Worm (Caenorhabditis elegans) whole organism, L3 larva: ENCODE measurements around the gene ZK632.4.

ENCODE experiments used
- ceh-16 ChIP-seq: sonication (generic microtip); optimal IDR thresholded peaks from 2 replicates; lab custom pipeline; 2017; ENCODE audit warnings: missing biosample characterization, missing genetic modification characterization
- ceh-28 ChIP-seq: fragments of 150-350 bp; optimal IDR thresholded peaks from 2 replicates; lab custom pipeline; 2014; ENCODE audit warnings: missing biosample characterization, missing genetic modification reagents, missing genetic modification characterization
- ceh-82 ChIP-seq: fragments of 150-350 bp; optimal IDR thresholded peaks from 2 replicates; lab custom pipeline; 2014; ENCODE audit warnings: missing biosample characterization, missing genetic modification characterization
- ceh-9 ChIP-seq: sonication (generic microtip); optimal IDR thresholded peaks from 2 replicates; lab custom pipeline; 2018; ENCODE audit warnings: missing biosample characterization, missing genetic modification characterization
- daf-12 ChIP-seq: fragments of 150-350 bp; optimal IDR thresholded peaks from 2 replicates; lab custom pipeline; 2014; ENCODE audit warnings: missing biosample characterization, missing genetic modification reagents, missing genetic modification characterization
- egl-27 ChIP-seq: sonication (generic microtip); optimal IDR thresholded peaks from 4 replicates; lab custom pipeline; 2017; ENCODE audit warnings: missing biosample characterization, missing genetic modification reagents, missing genetic modification characterization
- egl-5 ChIP-seq: fragments of 150-350 bp; optimal IDR thresholded peaks from 2 replicates; lab custom pipeline; 2017; ENCODE audit warnings: missing biosample characterization, missing genetic modification reagents, missing genetic modification characterization, inconsistent platforms
- elt-1 ChIP-seq: fragments of 150-350 bp; optimal IDR thresholded peaks from 2 replicates; lab custom pipeline; 2014; ENCODE audit warnings: missing biosample characterization, missing genetic modification characterization
- elt-2 ChIP-seq: sonication (generic microtip); optimal IDR thresholded peaks from 2 replicates; lab custom pipeline; 2016; ENCODE audit warnings: missing genetic modification reagents, mild to moderate bottlenecking, missing genetic modification characterization, missing compliant biosample characterization
- elt-3 ChIP-seq, 3 experiments: fragments of 150-350 bp in 1 of 3; sonication (generic microtip) in 2 of 3; optimal IDR thresholded peaks; 2 replicates in 2 of 3; 4 replicates in 1 of 3; lab custom pipeline; 2014 to 2017; ENCODE audit warnings: missing biosample characterization in 3 of 3, missing genetic modification characterization in 3 of 3
- eor-1 ChIP-seq, 2 experiments: fragments of 150-350 bp; optimal IDR thresholded peaks; 2 replicates each; lab custom pipeline; 2014 to 2018; ENCODE audit warnings: missing biosample characterization in 2 of 2, missing genetic modification characterization in 2 of 2
- fkh-10 ChIP-seq: sonication (generic microtip); optimal IDR thresholded peaks from 2 replicates; lab custom pipeline; 2017; ENCODE audit warnings: missing biosample characterization, missing genetic modification reagents, missing genetic modification characterization
- fkh-2 ChIP-seq: fragments of 150-350 bp; optimal IDR thresholded peaks from 2 replicates; lab custom pipeline; 2014; ENCODE audit warnings: missing biosample characterization, missing genetic modification reagents, missing genetic modification characterization
- fos-1 ChIP-seq: fragments of 150-350 bp; optimal IDR thresholded peaks from 2 replicates; lab custom pipeline; 2014; ENCODE audit warnings: missing biosample characterization, missing genetic modification characterization
- hmg-11 ChIP-seq: sonication (generic microtip); optimal IDR thresholded peaks from 2 replicates; lab custom pipeline; 2016; ENCODE audit warnings: missing genetic modification characterization, missing compliant biosample characterization
- jun-1 ChIP-seq: fragments of 150-350 bp; optimal IDR thresholded peaks from 2 replicates; lab custom pipeline; 2014; ENCODE audit warnings: missing biosample characterization, missing genetic modification reagents, missing genetic modification characterization
- lin-15B ChIP-seq: fragments of 150-350 bp; optimal IDR thresholded peaks from 2 replicates; lab custom pipeline; 2014; ENCODE audit warnings: missing biosample characterization, missing genetic modification characterization
- lin-39 ChIP-seq: fragments of 150-350 bp; optimal IDR thresholded peaks from 2 replicates; lab custom pipeline; 2018; ENCODE audit warnings: missing biosample characterization, missing genetic modification reagents, missing genetic modification characterization
- mdl-1 ChIP-seq: fragments of 150-350 bp; optimal IDR thresholded peaks from 2 replicates; lab custom pipeline; 2014; ENCODE audit warnings: missing biosample characterization, missing genetic modification characterization
- mml-1 ChIP-seq: fragments of 150-350 bp; sonication (generic microtip); optimal IDR thresholded peaks from 3 replicates; lab custom pipeline; 2014; ENCODE audit warnings: missing biosample characterization, missing genetic modification characterization
- nfya-1 ChIP-seq: sonication (generic microtip); optimal IDR thresholded peaks from 2 replicates; lab custom pipeline; 2017; ENCODE audit warnings: missing genetic modification characterization, mild to moderate bottlenecking, missing compliant biosample characterization, antibody characterized with exemption, moderate library complexity; ENCODE audit not compliant: insufficient read depth
- nhr-11 ChIP-seq: fragments of 150-350 bp; optimal IDR thresholded peaks from 2 replicates; lab custom pipeline; 2014; ENCODE audit warnings: missing biosample characterization, missing genetic modification characterization
- nhr-12 ChIP-seq: fragments of 150-350 bp; optimal IDR thresholded peaks from 2 replicates; lab custom pipeline; 2014; ENCODE audit warnings: missing biosample characterization, missing genetic modification characterization
- nhr-23 ChIP-seq: fragments of 150-350 bp; optimal IDR thresholded peaks from 2 replicates; lab custom pipeline; 2014; ENCODE audit warnings: missing biosample characterization, missing genetic modification reagents, missing genetic modification characterization
- nhr-237 ChIP-seq: fragments of 150-350 bp; optimal IDR thresholded peaks from 2 replicates; lab custom pipeline; 2014; ENCODE audit warnings: missing biosample characterization, missing genetic modification characterization
- nhr-25 ChIP-seq: sonication (generic microtip); optimal IDR thresholded peaks from 2 replicates; lab custom pipeline; 2017; ENCODE audit warnings: missing biosample characterization, missing genetic modification characterization
- nhr-43 ChIP-seq: sonication (generic microtip); optimal IDR thresholded peaks from 2 replicates; lab custom pipeline; 2016; ENCODE audit warnings: mild to moderate bottlenecking, missing genetic modification characterization, missing compliant biosample characterization; ENCODE audit not compliant: poor library complexity, severe bottlenecking
- nhr-67 ChIP-seq: fragments of 150-350 bp; optimal IDR thresholded peaks from 2 replicates; lab custom pipeline; 2014; ENCODE audit warnings: missing biosample characterization, missing genetic modification characterization
- nhr-76 ChIP-seq: fragments of 150-350 bp; sonication (generic microtip); optimal IDR thresholded peaks from 5 replicates; lab custom pipeline; 2014; ENCODE audit warnings: missing biosample characterization, missing genetic modification characterization
- nhr-77 ChIP-seq: fragments of 150-350 bp; optimal IDR thresholded peaks from 2 replicates; lab custom pipeline; 2014; ENCODE audit warnings: missing biosample characterization, missing genetic modification characterization
- pha-4 ChIP-seq: fragments of 150-350 bp; optimal IDR thresholded peaks from 2 replicates; lab custom pipeline; 2014; ENCODE audit warnings: missing biosample characterization, missing genetic modification reagents, missing genetic modification characterization
- pqm-1 ChIP-seq: fragments of 150-350 bp; optimal IDR thresholded peaks from 2 replicates; lab custom pipeline; 2017; ENCODE audit warnings: missing biosample characterization, missing genetic modification characterization, inconsistent platforms
- skn-1 ChIP-seq: fragments of 150-350 bp; optimal IDR thresholded peaks from 2 replicates; lab custom pipeline; 2014; ENCODE audit warnings: missing biosample characterization, missing genetic modification characterization
- snpc-4 ChIP-seq: fragments of 150-350 bp; optimal IDR thresholded peaks from 2 replicates; lab custom pipeline; 2014; ENCODE audit warnings: missing biosample characterization, missing genetic modification characterization
- tbx-2 ChIP-seq: sonication (generic microtip); optimal IDR thresholded peaks from 2 replicates; lab custom pipeline; 2016; ENCODE audit warnings: mild to moderate bottlenecking, missing genetic modification characterization, missing compliant biosample characterization
- unc-39 ChIP-seq: sonication (generic microtip); optimal IDR thresholded peaks from 4 replicates; lab custom pipeline; 2017; ENCODE audit warnings: missing biosample characterization, missing genetic modification characterization
- unc-62 ChIP-seq: fragments of 150-350 bp; sonication (generic microtip); optimal IDR thresholded peaks from 4 replicates; lab custom pipeline; 2014; ENCODE audit warnings: missing biosample characterization, missing genetic modification reagents, missing genetic modification characterization
- zag-1 ChIP-seq: fragments of 150-350 bp; optimal IDR thresholded peaks from 2 replicates; lab custom pipeline; 2014; ENCODE audit warnings: missing biosample characterization, missing genetic modification characterization
- ztf-11 ChIP-seq: fragments of 150-350 bp; optimal IDR thresholded peaks from 2 replicates; lab custom pipeline; 2014; ENCODE audit warnings: missing biosample characterization, missing genetic modification characterization
- ztf-4 ChIP-seq: fragments of 150-350 bp; optimal IDR thresholded peaks from 2 replicates; lab custom pipeline; 2014; ENCODE audit warnings: missing biosample characterization, missing genetic modification characterization

ZK632.4 gene

ce11 chrIII:9793592-9794417 lies 13.4 kb downstream of the ZK632.4 start, which contains the start of the genes R10E11.9 and mcm-6:
R10E11.9 (minus strand) TSS chrIII:9793642.
mcm-6 (plus strand) TSS chrIII:9794367.
- TF ChIP-seq nfya-1 (tag; lab: Kevin White, UChicago): peak; percentile 18
- no peak for TF ChIP-seq ceh-82 (tag; lab: Kevin White, UChicago)
- TF ChIP-seq nhr-25 (tag; lab: Kevin White, UChicago): peak; percentile 72

- TF ChIP-seq fkh-2 (tag; lab: Kevin White, UChicago): no peak
- no peak for TF ChIP-seq ztf-11
- no peak for TF ChIP-seq jun-1 (tag; lab: Kevin White, UChicago)
- no peak for TF ChIP-seq lin-39 (tag; lab: Kevin White, UChicago)
- peak; percentile 70 for TF ChIP-seq nfya-1 (tag; lab: Kevin White, UChicago)
- no peak for TF ChIP-seq nhr-67 (tag; lab: Kevin White, UChicago)
- TF ChIP-seq nhr-76 (tag; lab: Kevin White, UChicago): no peak
Observed at ce11 chrIII:9789607-9790073, 17.6 kb downstream of the ZK632.4 start, which contains the start of gene R10E11.5. R10E11.5 (minus strand) TSS chrIII:9789657.

ce11 chrIII:9789083-9789482 lies 18.2 kb downstream of the ZK632.4 start:
- peak; percentile 83 for TF ChIP-seq nfya-1 (tag; lab: Kevin White, UChicago)
- TF ChIP-seq nhr-11 (tag; lab: Kevin White, UChicago): no peak
- TF ChIP-seq, all 47 proteins: peak for 1

- TF ChIP-seq pqm-1 (tag; lab: Kevin White, UChicago) (peak; percentile 90), fkh-10 (no peak), ceh-16 (no peak), pha-4 (peak; percentile 37), mdl-1 (tag; lab: Kevin White, UChicago) (no peak), elt-2 (peak; percentile 84), nhr-43 (tag; lab: Kevin White, UChicago) (no peak), nhr-25 (tag; lab: Kevin White, UChicago) (no peak), nhr-76 (tag; lab: Kevin White, UChicago) (no peak), lin-15B (tag; lab: Kevin White, UChicago) (no peak)
- TF ChIP-seq, all 47 proteins: peak for 3
Observed at ce11 chrIII:9786776-9787175, 20.5 kb downstream of the ZK632.4 start.

- TF ChIP-seq fkh-10: no peak
- TF ChIP-seq nhr-12: no peak
- peak; percentile 22 for TF ChIP-seq ceh-28
- no peak for TF ChIP-seq pha-4
- TF ChIP-seq nhr-23: peak; percentile 21
- TF ChIP-seq hmg-11 (tag; lab: Kevin White, UChicago): no peak
- no peak for TF ChIP-seq fkh-2 (tag; lab: Kevin White, UChicago)
- TF ChIP-seq eor-1 (tag; optimal IDR thresholded peaks at IDR 0.05; lab: Kevin White, UChicago): no peak
- peak; percentile 28 for TF ChIP-seq tbx-2 (tag; lab: Kevin White, UChicago)
- peak; percentile 23 for TF ChIP-seq jun-1 (tag; lab: Kevin White, UChicago)
- no peak for TF ChIP-seq lin-15B (tag; lab: Kevin White, UChicago)
- TF ChIP-seq nhr-25 (tag; lab: Kevin White, UChicago): no peak
- TF ChIP-seq egl-5 (tag; lab: Kevin White, UChicago): no peak
- TF ChIP-seq egl-27 (tag; lab: Kevin White, UChicago): no peak
- TF ChIP-seq skn-1: no peak
- TF ChIP-seq elt-1: no peak
- TF ChIP-seq fos-1: no peak
- TF ChIP-seq lin-39 (tag; lab: Kevin White, UChicago): no peak
- TF ChIP-seq snpc-4: no peak
- no peak for TF ChIP-seq daf-12 (tag; lab: Kevin White, UChicago)
- TF ChIP-seq unc-39 (tag; lab: Kevin White, UChicago): no peak
- TF ChIP-seq nhr-43 (tag; lab: Kevin White, UChicago): peak; percentile 33
- TF ChIP-seq ztf-4 (tag; lab: Kevin White, UChicago): no peak
- no peak for TF ChIP-seq mdl-1 (tag; lab: Kevin White, UChicago)
- TF ChIP-seq elt-3 (tag; optimal IDR thresholded peaks at IDR 0.05; lab: Kevin White, UChicago): no peak
- peak; percentile 8 for TF ChIP-seq ceh-82 (tag; lab: Kevin White, UChicago)
- TF ChIP-seq nhr-237: no peak
- TF ChIP-seq nhr-11 (tag; lab: Kevin White, UChicago): no peak
- TF ChIP-seq nhr-67 (tag; lab: Kevin White, UChicago): no peak
- TF ChIP-seq ceh-9 (tag; lab: Kevin White, UChicago): no peak
- TF ChIP-seq unc-62 (GFP tag; lab: Kevin White, UChicago): no peak
- no peak for TF ChIP-seq zag-1 (tag; lab: Kevin White, UChicago)
- no peak for TF ChIP-seq mml-1 (tag; lab: Kevin White, UChicago)
- peak; percentile 27 for TF ChIP-seq nhr-77 (tag; lab: Kevin White, UChicago)
- TF ChIP-seq elt-2: peak; percentile 24
Observed at ce11 chrIII:9783133-9783590, 24.1 kb downstream of the ZK632.4 start.
